Worm (Caenorhabditis elegans): Measurements from ENCODE around the gene ZK1248.5.

ZK1248.5 gene

ce11 chrII:5839227-5839626, 28.9 kb downstream of the ZK1248.5 start, which contains the start of gene ZK1248.19 (continued):
- no peak for TF ChIP-seq nhr-11 (tag; optimal IDR thresholded peaks at IDR 0.05)

DNA sequence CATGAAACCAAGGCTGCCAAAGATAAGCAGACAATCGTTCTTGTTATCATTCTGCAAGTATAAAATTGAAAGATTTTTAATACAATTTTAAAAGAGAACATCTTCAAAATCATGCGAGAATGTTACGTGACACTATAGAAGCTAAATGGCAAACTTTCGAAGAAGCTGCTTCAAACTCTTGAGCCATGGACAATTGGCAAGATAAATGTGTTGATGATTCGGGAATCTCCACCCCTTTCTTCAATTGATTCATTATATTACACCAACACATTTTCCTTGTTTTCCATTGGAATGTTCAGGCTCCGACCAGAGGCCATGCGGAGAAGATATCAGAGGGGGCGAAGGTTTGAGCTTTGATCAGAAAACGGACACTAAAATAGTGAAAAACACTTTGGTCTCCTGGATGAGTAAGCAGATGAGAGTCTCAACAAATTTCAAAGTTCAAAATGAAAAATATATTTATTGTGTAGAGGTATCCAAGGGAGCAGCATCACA, 30.8 kb downstream of the ZK1248.5 start, which contains the start of gene lec-5:
lec-5 (minus strand) TSS at position 51 of the 495 bp plus-strand sequence.
- TF ChIP-seq lin-39 (tag; optimal IDR thresholded peaks at IDR 0.05): peak; percentile 9
- TF ChIP-seq unc-62 (GFP tag; optimal IDR thresholded peaks at IDR 0.05): no peak

ce11 chrII:5841866-5842265, 31.6 kb downstream of the ZK1248.5 start, which contains the start of gene nep-25:
Gene nep-25, plus strand, starts transcription at chrII:5842240.
- no peak for TF ChIP-seq eor-1 (tag; optimal IDR thresholded peaks at IDR 0.05)
- TF ChIP-seq nhr-237 (tag; optimal IDR thresholded peaks at IDR 0.05): no peak
- TF ChIP-seq nhr-25 (tag; optimal IDR thresholded peaks at IDR 0.05): no peak
- TF ChIP-seq ceh-82 (tag; optimal IDR thresholded peaks at IDR 0.05): no peak
- no peak for TF ChIP-seq hmg-11 (tag; optimal IDR thresholded peaks at IDR 0.05)
- no peak for TF ChIP-seq nhr-67 (tag; optimal IDR thresholded peaks at IDR 0.05)
- TF ChIP-seq fos-1 (tag; optimal IDR thresholded peaks at IDR 0.05): no peak
- no peak for TF ChIP-seq daf-12 (tag; optimal IDR thresholded peaks at IDR 0.05)
- TF ChIP-seq ceh-28 (tag; optimal IDR thresholded peaks at IDR 0.05): no peak
- no peak for TF ChIP-seq nhr-12 (tag; optimal IDR thresholded peaks at IDR 0.05)
- TF ChIP-seq tbx-2 (tag; optimal IDR thresholded peaks at IDR 0.05): no peak

- TF ChIP-seq elt-3 (tag; optimal IDR thresholded peaks at IDR 0.05) (peak in 2 of 3 experiments; percentile 91 to 97), fkh-2 (tag; optimal IDR thresholded peaks at IDR 0.05) (peak; percentile 82), lin-39 (tag; optimal IDR thresholded peaks at IDR 0.05) (peak; percentile 99), nhr-25 (tag; optimal IDR thresholded peaks at IDR 0.05) (peak; percentile 99), nfya-1 (tag; optimal IDR thresholded peaks at IDR 0.05; ENCODE audit: insufficient read depth) (peak; percentile 99), pqm-1 (tag; optimal IDR thresholded peaks at IDR 0.05) (peak; percentile 94), zag-1 (tag; optimal IDR thresholded peaks at IDR 0.05) (peak; percentile 95), snpc-4 (tag; optimal IDR thresholded peaks at IDR 0.05) (peak; percentile 100), mml-1 (tag; optimal IDR thresholded peaks at IDR 0.05) (no peak), ama-1 (optimal IDR thresholded peaks at IDR 0.05) (peak; percentile 100), egl-5 (tag; optimal IDR thresholded peaks at IDR 0.05) (peak; percentile 92), ztf-11 (tag; optimal IDR thresholded peaks at IDR 0.05) (no peak), elt-2 (tag; optimal IDR thresholded peaks at IDR 0.05) (peak; percentile 99), ceh-9 (tag; optimal IDR thresholded peaks at IDR 0.05) (peak; percentile 37), daf-12 (tag; optimal IDR thresholded peaks at IDR 0.05) (peak; percentile 94), ztf-4 (tag; optimal IDR thresholded peaks at IDR 0.05) (peak; percentile 79), unc-62 (GFP tag; optimal IDR thresholded peaks at IDR 0.05) (peak; percentile 74), nhr-77 (tag; optimal IDR thresholded peaks at IDR 0.05) (peak; percentile 96), ceh-16 (tag; optimal IDR thresholded peaks at IDR 0.05) (peak; percentile 62), egl-27 (tag; optimal IDR thresholded peaks at IDR 0.05) (peak; percentile 92), ZK546.5 (tag; optimal IDR thresholded peaks at IDR 0.05) (peak; percentile 73), fkh-10 (GFP tag; optimal IDR thresholded peaks at IDR 0.05) (peak; percentile 100), mdl-1 (tag; optimal IDR thresholded peaks at IDR 0.05) (peak; percentile 75), ceh-28 (tag; optimal IDR thresholded peaks at IDR 0.05) (peak; percentile 97), jun-1 (tag; optimal IDR thresholded peaks at IDR 0.05) (peak; percentile 99), nhr-237 (tag; optimal IDR thresholded peaks at IDR 0.05) (no peak), pha-4 (tag; optimal IDR thresholded peaks at IDR 0.05) (peak; percentile 99), nhr-67 (tag; optimal IDR thresholded peaks at IDR 0.05) (no peak), fos-1 (tag; optimal IDR thresholded peaks at IDR 0.05) (peak; percentile 87), elt-1 (tag; optimal IDR thresholded peaks at IDR 0.05) (peak; percentile 85), unc-39 (tag; optimal IDR thresholded peaks at IDR 0.05) (peak; percentile 73), ceh-82 (tag; optimal IDR thresholded peaks at IDR 0.05) (peak; percentile 96), nhr-12 (tag; optimal IDR thresholded peaks at IDR 0.05) (peak; percentile 45), nhr-28 (tag; optimal IDR thresholded peaks at IDR 0.05) (peak; percentile 90), hmg-11 (tag; optimal IDR thresholded peaks at IDR 0.05) (peak; percentile 99), sea-2 (GFP tag; optimal IDR thresholded peaks at IDR 0.05) (peak; percentile 52), eor-1 (tag; optimal IDR thresholded peaks at IDR 0.05) (peak in 1 of 2 experiments; percentile 84), tbx-2 (tag; optimal IDR thresholded peaks at IDR 0.05) (peak; percentile 97), aly-2 (tag; optimal IDR thresholded peaks at IDR 0.05) (peak; percentile 96), nhr-23 (tag; optimal IDR thresholded peaks at IDR 0.05) (peak; percentile 99), skn-1 (tag; optimal IDR thresholded peaks at IDR 0.05) (peak; percentile 96), nhr-11 (tag; optimal IDR thresholded peaks at IDR 0.05) (peak; percentile 94), nhr-76 (tag; optimal IDR thresholded peaks at IDR 0.05) (peak; percentile 80), lin-15B (tag; optimal IDR thresholded peaks at IDR 0.05) (peak; percentile 82), nhr-43 (tag; optimal IDR thresholded peaks at IDR 0.05; ENCODE audit: poor library complexity, severe bottlenecking) (peak; percentile 95)
Measured at ce11 chrII:5844694-5845129, 34.4 kb downstream of the ZK1248.5 start.

Data from whole organism, L3 larva.